Worm (Caenorhabditis elegans) whole organism, L4/young adult: ENCODE results near the gene srh-231.

Experiments used
- dao-5 ChIP-seq: sonication (generic microtip); optimal IDR thresholded peaks from 2 replicates; lab custom pipeline; 2016; ENCODE audit warnings: missing genotype, missing genetic modification characterization, moderate library complexity, missing compliant biosample characterization
- him-1 ChIP-seq: sonication (generic microtip); optimal IDR thresholded peaks from 2 replicates; lab custom pipeline; 2016; ENCODE audit warnings: missing genotype, missing genetic modification reagents, missing genetic modification characterization, missing compliant biosample characterization

DNA sequence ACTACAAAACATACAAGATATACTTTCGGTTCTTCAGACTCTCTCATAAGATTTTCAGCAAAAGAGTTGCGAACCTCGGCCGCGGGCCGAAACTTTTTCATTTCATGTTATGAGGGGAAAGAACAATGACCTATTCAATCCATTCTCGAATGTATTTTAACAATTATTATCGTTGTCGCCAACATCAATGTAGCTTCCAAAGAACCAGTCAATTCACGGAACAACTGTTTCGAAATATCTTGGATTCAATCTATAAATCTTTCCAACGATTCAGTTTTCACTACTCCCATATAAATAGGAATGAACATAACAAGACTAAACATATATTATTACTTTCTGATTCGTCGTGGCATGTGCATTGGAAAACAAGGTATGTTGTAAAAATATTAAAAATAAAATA lies 44.9 kb downstream of the srh-231 start, which contains the start of gene F07G11.1:
- TF ChIP-seq him-1 (no peak), dao-5 (tag; lab: Kevin White, UChicago) (no peak)
